Worm (Caenorhabditis elegans) whole organism, young adult: ENCODE data around the gene C14A6.6.
"Not testable (repeated sequence)": the region's sequence is repeated elsewhere in the genome, so short reads cannot be mapped to it uniquely, and the experiment has no call there.

Experiments used
- B0035.1 ChIP-seq: sonication (generic microtip); optimal IDR thresholded peaks from 2 replicates; lab custom pipeline; 2016; ENCODE audit warnings: missing genetic modification characterization, mild to moderate bottlenecking, missing compliant biosample characterization, missing genotype, missing genetic modification reagents
- F22D6.2 ChIP-seq: sonication (generic microtip); optimal IDR thresholded peaks from 2 replicates; lab custom pipeline; 2016; ENCODE audit warnings: mild to moderate bottlenecking, missing genetic modification characterization, missing compliant biosample characterization
- F52B5.7 ChIP-seq: sonication (generic microtip); optimal IDR thresholded peaks from 2 replicates; lab custom pipeline; 2016; ENCODE audit warnings: mild to moderate bottlenecking, missing genetic modification characterization, missing compliant biosample characterization
- F55B11.4 ChIP-seq: sonication (generic microtip); optimal IDR thresholded peaks from 2 replicates; lab custom pipeline; 2016; ENCODE audit warnings: missing compliant biosample characterization, missing genetic modification characterization, borderline replicate concordance; ENCODE audit not compliant: insufficient read depth
- T26A5.8 ChIP-seq: sonication (generic microtip); optimal IDR thresholded peaks from 2 replicates; lab custom pipeline; 2016; ENCODE audit warnings: missing genetic modification characterization, missing compliant biosample characterization
- Y67H2A.10 ChIP-seq: fragments of 200-800 bp; sonication (Bioruptor generic); conservative IDR thresholded peaks from 2 replicates; pipeline ENCODE4 v1.3.6; 2022; ENCODE audit warnings: missing genetic modification reagents, missing genetic modification characterization, missing compliant biosample characterization
- Y79H2A.3 ChIP-seq: fragments of 200-800 bp; sonication (Bioruptor generic); conservative IDR thresholded peaks from 2 replicates; pipeline ENCODE4 v1.3.6; 2022; ENCODE audit warnings: missing genetic modification reagents, missing genetic modification characterization, missing compliant biosample characterization
- ama-1 ChIP-seq, 3 experiments: fragments of 150-350 bp in 1 of 3; sonication (generic microtip) in 2 of 3; optimal IDR thresholded peaks; 2 replicates each; lab custom pipeline; 2014 to 2018; ENCODE audit warnings: missing biosample characterization in 2 of 3, missing genetic modification characterization in 2 of 3, missing genetic modification reagents in 2 of 3
- attf-6 ChIP-seq: fragments of 200-800 bp; sonication (Bioruptor generic); IDR thresholded peaks from 2 replicates; pipeline ENCODE4 v1.3.6; 2022; ENCODE audit warnings: missing genetic modification reagents, missing genetic modification characterization, missing compliant biosample characterization
- bed-2 ChIP-seq: fragments of 200-800 bp; sonication (Bioruptor generic); IDR thresholded peaks from 2 replicates; pipeline ENCODE4 v1.3.6; 2022; ENCODE audit warnings: missing genetic modification reagents, missing genetic modification characterization, missing compliant biosample characterization
- ccch-3 ChIP-seq: fragments of 200-800 bp; sonication (Bioruptor generic); optimal IDR thresholded peaks from 2 replicates; lab custom pipeline; 2018; ENCODE audit warnings: mild to moderate bottlenecking, missing genetic modification characterization, missing compliant biosample characterization
- cebp-2 ChIP-seq: fragments of 200-800 bp; sonication (Bioruptor generic); IDR thresholded peaks from 2 replicates; pipeline ENCODE4 v1.3.6; 2022; ENCODE audit warnings: missing genetic modification characterization, missing compliant biosample characterization
- ceh-79 ChIP-seq: sonication (generic microtip); optimal IDR thresholded peaks from 2 replicates; lab custom pipeline; 2017; ENCODE audit warnings: mild to moderate bottlenecking, missing genetic modification characterization, missing compliant biosample characterization
- egl-18 ChIP-seq: fragments of 200-800 bp; sonication (Bioruptor generic); IDR thresholded peaks from 2 replicates; pipeline ENCODE4 v1.3.6; 2022; ENCODE audit warnings: missing genetic modification reagents, missing genetic modification characterization, missing compliant biosample characterization
- egrh-3 ChIP-seq: fragments of 200-800 bp; sonication (Bioruptor generic); IDR thresholded peaks from 2 replicates; pipeline ENCODE4 v1.3.6; 2022; ENCODE audit warnings: missing genetic modification reagents, missing genetic modification characterization, missing compliant biosample characterization
- gei-17 ChIP-seq: fragments of 200-800 bp; sonication (Bioruptor generic); optimal IDR thresholded peaks from 2 replicates; lab custom pipeline; 2018; ENCODE audit warnings: mild to moderate bottlenecking, missing genetic modification characterization, missing compliant biosample characterization
- him-1 ChIP-seq: sonication (generic microtip); optimal IDR thresholded peaks from 2 replicates; lab custom pipeline; 2016; ENCODE audit warnings: missing genotype, missing genetic modification reagents, missing genetic modification characterization, missing compliant biosample characterization
- hlh-12 ChIP-seq: sonication (generic microtip); optimal IDR thresholded peaks from 2 replicates; lab custom pipeline; 2016; ENCODE audit warnings: missing genetic modification characterization, missing compliant biosample characterization
- hlh-26 ChIP-seq: fragments of 200-800 bp; sonication (Bioruptor generic); conservative IDR thresholded peaks from 2 replicates; pipeline ENCODE4 v1.3.6; 2022; ENCODE audit warnings: missing genetic modification reagents, missing genetic modification characterization, missing compliant biosample characterization
- hmg-1.2 ChIP-seq: fragments of 200-800 bp; sonication (Bioruptor generic); IDR thresholded peaks from 2 replicates; pipeline ENCODE4 v1.3.6; 2022; ENCODE audit warnings: missing genetic modification reagents, missing genetic modification characterization, missing compliant biosample characterization
- let-607 ChIP-seq, 2 experiments: fragments of 200-800 bp in 1 of 2; sonication (Bioruptor generic) in 1 of 2; sonication (generic microtip) in 1 of 2; optimal IDR thresholded peaks; 2 replicates each; lab custom pipeline; 2016 to 2018; ENCODE audit warnings: mild to moderate bottlenecking in 2 of 2, missing compliant biosample characterization in 2 of 2, missing genetic modification characterization in 2 of 2, moderate library complexity in 2 of 2, missing genotype in 1 of 2
- lin-40 ChIP-seq: sonication (generic microtip); optimal IDR thresholded peaks from 2 replicates; lab custom pipeline; 2016; ENCODE audit warnings: missing genetic modification characterization, mild to moderate bottlenecking, missing compliant biosample characterization, missing genotype, missing genetic modification reagents
- lir-1 ChIP-seq: fragments of 200-800 bp; sonication (Bioruptor generic); conservative IDR thresholded peaks from 2 replicates; pipeline ENCODE4 v1.3.6; 2022; ENCODE audit warnings: missing genetic modification reagents, missing genetic modification characterization, missing compliant biosample characterization
- madf-3 ChIP-seq: fragments of 200-800 bp; sonication (Bioruptor generic); IDR thresholded peaks from 2 replicates; pipeline ENCODE4 v1.3.6; 2022; ENCODE audit warnings: missing genetic modification reagents, missing genetic modification characterization, missing compliant biosample characterization
- madf-6 ChIP-seq: fragments of 200-800 bp; sonication (Bioruptor generic); IDR thresholded peaks from 2 replicates; pipeline ENCODE4 v1.3.6; 2022; ENCODE audit warnings: missing genetic modification reagents, missing genetic modification characterization, missing compliant biosample characterization
- mcd-1 ChIP-seq: fragments of 200-800 bp; sonication (Bioruptor generic); IDR thresholded peaks from 2 replicates; pipeline ENCODE4 v1.3.6; 2022; ENCODE audit warnings: missing genetic modification reagents, missing genetic modification characterization, missing compliant biosample characterization
- mes-4 ChIP-seq: sonication (generic microtip); optimal IDR thresholded peaks from 2 replicates; lab custom pipeline; 2016; ENCODE audit warnings: missing genotype, missing genetic modification characterization, missing compliant biosample characterization
- mxl-1 ChIP-seq: sonication (generic microtip); optimal IDR thresholded peaks from 2 replicates; lab custom pipeline; 2016; ENCODE audit warnings: missing genetic modification characterization, missing compliant biosample characterization
- nfya-2 ChIP-seq: fragments of 200-800 bp; sonication (Bioruptor generic); IDR thresholded peaks from 2 replicates; pipeline ENCODE4 v1.3.6; 2022; ENCODE audit warnings: missing genetic modification reagents, missing genetic modification characterization, missing compliant biosample characterization
- nhr-120 ChIP-seq: fragments of 200-800 bp; sonication (Bioruptor generic); IDR thresholded peaks from 2 replicates; pipeline ENCODE4 v1.3.6; 2022; ENCODE audit warnings: missing genetic modification characterization, missing compliant biosample characterization
- sdz-38 ChIP-seq: sonication (generic microtip); optimal IDR thresholded peaks from 2 replicates; lab custom pipeline; 2016; ENCODE audit warnings: missing genotype, missing genetic modification characterization, missing compliant biosample characterization
- snpc-1.3 ChIP-seq: sonication (generic microtip); optimal IDR thresholded peaks from 2 replicates; lab custom pipeline; 2017; ENCODE audit warnings: missing genetic modification characterization, mild to moderate bottlenecking, missing compliant biosample characterization, antibody characterized with exemption, moderate library complexity, missing genotype, missing genetic modification reagents; ENCODE audit not compliant: insufficient read depth
- snpc-4 ChIP-seq, 5 experiments: fragments of 150-350 bp in 1 of 5; sonication (generic microtip) in 4 of 5; optimal IDR thresholded peaks; 2 replicates each; lab custom pipeline; 2014 to 2018; ENCODE audit warnings: missing genetic modification characterization in 5 of 5, missing biosample characterization in 3 of 5, antibody characterized with exemption in 2 of 5, mild to moderate bottlenecking in 2 of 5, missing compliant biosample characterization in 2 of 5, missing genotype in 2 of 5, moderate library complexity in 2 of 5, missing genetic modification reagents in 1 of 5
- tlf-1 ChIP-seq: fragments of 200-800 bp; sonication (Bioruptor generic); optimal IDR thresholded peaks from 2 replicates; lab custom pipeline; 2018; ENCODE audit warnings: mild to moderate bottlenecking, missing genetic modification characterization, missing compliant biosample characterization
- zfh-2 ChIP-seq: fragments of 200-800 bp; sonication (Bioruptor generic); conservative IDR thresholded peaks from 2 replicates; pipeline ENCODE4 v1.3.6; 2022; ENCODE audit warnings: missing genetic modification reagents, missing genetic modification characterization, missing compliant biosample characterization
- zim-3 ChIP-seq: sonication (generic microtip); optimal IDR thresholded peaks from 2 replicates; lab custom pipeline; 2017; ENCODE audit warnings: mild to moderate bottlenecking, missing genetic modification characterization, moderate library complexity, missing compliant biosample characterization
- ztf-25 ChIP-seq: fragments of 200-800 bp; sonication (Bioruptor generic); IDR thresholded peaks from 2 replicates; pipeline ENCODE4 v1.3.6; 2022; ENCODE audit warnings: missing genetic modification reagents, missing genetic modification characterization, missing compliant biosample characterization
- ztf-3 ChIP-seq: fragments of 200-800 bp; sonication (Bioruptor generic); optimal IDR thresholded peaks from 2 replicates; lab custom pipeline; 2018; ENCODE audit warnings: mild to moderate bottlenecking, missing genetic modification characterization, missing compliant biosample characterization

C14A6.6 gene

DNA sequence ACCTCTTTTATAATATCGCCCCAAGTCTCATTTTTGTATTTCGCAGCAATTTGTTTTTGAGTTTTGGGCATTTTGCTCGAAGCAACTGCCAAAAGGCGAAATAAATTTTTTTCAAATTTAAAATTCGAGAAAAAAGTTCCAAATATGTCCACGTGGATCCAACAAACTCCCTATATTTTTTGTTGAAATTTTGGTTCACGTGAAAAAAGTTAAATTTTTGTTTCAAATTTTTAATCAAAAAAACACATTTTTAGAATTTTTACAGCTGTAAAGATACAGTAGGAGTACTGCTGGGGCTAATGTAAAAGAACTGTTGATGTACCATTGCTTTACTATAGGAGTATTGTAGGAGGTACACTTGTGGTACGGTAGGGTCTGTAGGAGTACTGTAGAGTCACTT lies at the start of gene C14A6.6:
C14A6.6 (minus strand) TSS at position 101 of the 400 bp plus-strand sequence.
- TF ChIP-seq F55B11.4 (tag; lab: Kevin White, UChicago): no peak
- TF ChIP-seq ceh-79 (tag; lab: Kevin White, UChicago): no peak
- TF ChIP-seq zim-3 (tag; lab: Kevin White, UChicago): no peak
- TF ChIP-seq let-607 (tag; optimal IDR thresholded peaks at IDR 0.05; lab: Kevin White, UChicago): no peak
- TF ChIP-seq tlf-1 (GFP tag; lab: Kevin White, UChicago): no peak
- TF ChIP-seq Y67H2A.10: no peak
- no peak for TF ChIP-seq T26A5.8
- TF ChIP-seq ama-1 (optimal IDR thresholded peaks at IDR 0.05; lab: Kevin White, UChicago): no peak
- no peak for TF ChIP-seq ama-1 (GFP tag; optimal IDR thresholded peaks at IDR 0.05; lab: Kevin White, UChicago)
- no peak for TF ChIP-seq nfya-2 (GFP tag; lab: Robert Waterston, UW)
- no peak for TF ChIP-seq lir-1 (GFP tag; lab: Robert Waterston, UW)
- TF ChIP-seq ztf-25 (GFP tag; lab: Robert Waterston, UW): no peak
- TF ChIP-seq B0035.1 (tag; lab: Kevin White, UChicago): no peak
- no peak for TF ChIP-seq hmg-1.2 (GFP tag; lab: Robert Waterston, UW)
- no peak for TF ChIP-seq hlh-12 (tag; lab: Kevin White, UChicago)
- TF ChIP-seq lin-40 (tag; lab: Kevin White, UChicago): no peak
- TF ChIP-seq mxl-1 (tag; lab: Kevin White, UChicago): no peak
- no peak for TF ChIP-seq Y79H2A.3 (GFP tag; lab: Robert Waterston, UW)
- no peak for TF ChIP-seq bed-2 (GFP tag; lab: Robert Waterston, UW)
- no peak for TF ChIP-seq gei-17 (GFP tag; lab: Kevin White, UChicago)
- no peak for TF ChIP-seq sdz-38 (tag; lab: Kevin White, UChicago)

DNA sequence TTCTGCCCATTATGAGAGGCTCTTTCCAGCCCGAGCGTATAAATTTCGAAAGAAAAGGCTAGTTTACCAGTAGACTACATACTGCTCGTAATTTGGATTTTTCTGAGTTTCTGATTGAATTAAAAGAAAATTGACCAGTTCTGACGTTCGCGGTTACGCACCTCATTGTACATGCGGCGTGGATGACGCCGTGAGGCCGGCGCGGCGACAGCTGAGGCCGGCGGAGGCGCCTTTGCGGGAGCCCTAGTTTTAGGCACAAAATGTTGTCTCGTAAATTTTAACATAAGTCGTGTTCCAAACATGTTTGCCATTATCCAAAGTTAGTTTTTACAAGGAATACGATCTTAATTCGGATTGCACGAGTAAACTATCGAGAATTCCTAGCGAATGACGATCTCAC lies 49.7 kb upstream of the C14A6.6 start, which contains the start of gene F16H6.9:
F16H6.9 (plus strand) TSS at position 301 of the 400 bp plus-strand sequence.
- TF ChIP-seq mcd-1 (GFP tag; lab: Robert Waterston, UW); attf-6; T26A5.8: not testable (repeated sequence)

ce11 chrV:18216175-18216574 lies 49.1 kb upstream of the C14A6.6 start, which contains the start of gene F16H6.8:
F16H6.8 (minus strand) TSS chrV:18216275.
- TF ChIP-seq nhr-120 (GFP tag; lab: Robert Waterston, UW); F52B5.7 (tag; lab: Kevin White, UChicago); ceh-79 (tag; lab: Kevin White, UChicago): not testable (repeated sequence)
- TF ChIP-seq, all 124 proteins: peak for 0; not testable (repeated sequence) for 124

DNA sequence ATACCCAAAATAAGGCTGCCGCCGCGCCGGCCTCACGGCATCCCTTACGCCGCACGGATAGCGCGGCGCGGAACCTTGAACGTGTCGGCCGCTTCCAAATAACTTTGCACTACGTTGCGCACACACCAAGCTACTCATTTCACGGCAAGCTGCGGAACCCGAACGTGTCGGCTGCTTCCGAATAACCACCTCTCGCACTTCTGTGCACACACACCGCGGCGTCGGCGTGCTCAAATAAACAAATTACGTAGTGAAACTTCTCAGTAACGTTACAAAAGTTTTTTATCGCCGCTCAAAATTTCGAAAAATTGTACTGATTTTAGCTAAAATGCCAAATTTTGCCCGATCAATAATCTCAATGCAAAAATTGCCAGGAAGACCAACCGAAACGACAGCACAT lies 45.8 kb upstream of the C14A6.6 start:
- TF ChIP-seq zfh-2 (0 out of 2 replicates have a peak, but pooled peaks have one; percentile 54), madf-3 (GFP tag; lab: Robert Waterston, UW) (no peak)

DNA sequence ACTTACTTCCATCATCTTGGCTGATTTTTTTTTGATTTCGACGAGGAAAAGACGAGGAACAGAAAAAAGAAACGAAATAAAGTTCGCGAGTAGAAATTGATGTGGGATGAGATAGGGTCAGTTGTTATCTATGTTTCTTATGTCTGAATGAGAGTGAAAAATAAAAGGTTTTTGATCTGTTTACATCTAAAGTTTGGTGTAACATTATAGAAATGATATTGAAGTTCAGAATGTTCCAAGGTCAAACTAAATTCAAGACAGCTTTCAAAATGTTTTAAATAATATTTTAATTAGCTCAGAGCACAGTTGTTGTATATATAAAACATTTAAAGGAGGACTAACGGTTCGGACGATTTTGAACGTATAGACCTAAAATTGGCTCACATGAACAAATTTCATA lies 42.0 kb upstream of the C14A6.6 start, which contains the start of gene F16H6.7:
F16H6.7 (minus strand) TSS at position 101 of the 400 bp plus-strand sequence.
- TF ChIP-seq hlh-12 (tag; lab: Kevin White, UChicago) (no peak), him-1 (no peak), cebp-2 (GFP tag; lab: Robert Waterston, UW) (no peak), mes-4 (tag; lab: Kevin White, UChicago) (no peak), egl-18 (GFP tag; lab: Robert Waterston, UW) (no peak), hlh-26 (GFP tag; lab: Robert Waterston, UW) (no peak), ztf-3 (no peak), F22D6.2 (tag; lab: Kevin White, UChicago) (no peak), snpc-4 (GFP tag; optimal IDR thresholded peaks at IDR 0.05; lab: Kevin White, UChicago) (no peak), snpc-4 (tag; optimal IDR thresholded peaks at IDR 0.05; lab: Kevin White, UChicago) (no peak), madf-6 (GFP tag; lab: Robert Waterston, UW) (no peak), nhr-120 (GFP tag; lab: Robert Waterston, UW) (no peak), snpc-1.3 (no peak), egrh-3 (GFP tag; lab: Robert Waterston, UW) (no peak), ccch-3 (GFP tag; lab: Kevin White, UChicago) (no peak)
- TF ChIP-seq, all 124 proteins: peak for 0
